Fruit fly (Drosophila melanogaster) whole organism, adult: ENCODE data around the gene CG13251.

Experiments
- CG11617 ChIP-seq: fragments of 200-800 bp; sonication (Bioruptor generic); optimal IDR thresholded peaks from 2 replicates; lab custom pipeline; 2017; ENCODE audit warnings: mild to moderate bottlenecking, missing biosample characterization, missing genetic modification reagents, missing genetic modification characterization
- CG12768 ChIP-seq: fragments of 200-800 bp; sonication (Bioruptor generic); optimal IDR thresholded peaks from 2 replicates; lab custom pipeline; 2017; ENCODE audit warnings: missing biosample characterization, missing genetic modification characterization, mild to moderate bottlenecking, moderate library complexity, missing genetic modification reagents
- CG14711 ChIP-seq: fragments of 200-800 bp; sonication (Bioruptor generic); optimal IDR thresholded peaks from 2 replicates; lab custom pipeline; 2018; ENCODE audit warnings: missing biosample characterization, mild to moderate bottlenecking, missing genetic modification characterization, moderate library complexity
- CG1620 ChIP-seq: fragments of 200-800 bp; sonication (Bioruptor generic); optimal IDR thresholded peaks from 2 replicates; lab custom pipeline; 2016; ENCODE audit warnings: missing biosample characterization, missing genetic modification characterization
- CG33017 ChIP-seq: fragments of 200-800 bp; sonication (Bioruptor generic); optimal IDR thresholded peaks from 2 replicates; lab custom pipeline; 2018; ENCODE audit warnings: missing biosample characterization, mild to moderate bottlenecking, missing genetic modification characterization, moderate library complexity
- CG5204 ChIP-seq: fragments of 200-800 bp; sonication (Bioruptor generic); optimal IDR thresholded peaks from 2 replicates; lab custom pipeline; 2016; ENCODE audit warnings: missing biosample characterization, missing genetic modification characterization
- CG7045 ChIP-seq: fragments of 200-800 bp; sonication (Bioruptor generic); optimal IDR thresholded peaks from 2 replicates; lab custom pipeline; 2017; ENCODE audit warnings: missing biosample characterization, mild to moderate bottlenecking, missing genetic modification characterization
- CG7101 ChIP-seq: fragments of 200-800 bp; sonication (Bioruptor generic); optimal IDR thresholded peaks from 2 replicates; lab custom pipeline; 2018; ENCODE audit warnings: missing biosample characterization, mild to moderate bottlenecking, missing genetic modification characterization, moderate library complexity
- Clk ChIP-seq: fragments of 200-800 bp; sonication (Bioruptor generic); optimal IDR thresholded peaks from 2 replicates; lab custom pipeline; 2017; ENCODE audit warnings: missing biosample characterization, missing genetic modification characterization
- Crg-1 ChIP-seq: fragments of 200-800 bp; sonication (Bioruptor generic); optimal IDR thresholded peaks from 2 replicates; lab custom pipeline; 2016; ENCODE audit warnings: missing biosample characterization, missing genetic modification characterization
- Hr96 ChIP-seq: fragments of 200-800 bp; sonication (Bioruptor generic); optimal IDR thresholded peaks from 2 replicates; lab custom pipeline; 2016; ENCODE audit warnings: missing biosample characterization, missing genetic modification characterization
- Mnt ChIP-seq: fragments of 200-800 bp; sonication (Bioruptor generic); optimal IDR thresholded peaks from 2 replicates; lab custom pipeline; 2016; ENCODE audit warnings: missing biosample characterization, mild to moderate bottlenecking, missing genetic modification characterization
- bab1 ChIP-seq: fragments of 200-800 bp; sonication (Bioruptor generic); optimal IDR thresholded peaks from 3 replicates; lab custom pipeline; 2019; ENCODE audit warnings: missing biosample characterization, mild to moderate bottlenecking, missing genetic modification characterization, moderate library complexity
- cic ChIP-seq: fragments of 200-800 bp; sonication (Bioruptor generic); optimal IDR thresholded peaks from 2 replicates; lab custom pipeline; 2017; ENCODE audit warnings: missing biosample characterization, mild to moderate bottlenecking, missing genetic modification characterization, moderate library complexity
- cnc ChIP-seq, 2 experiments: fragments of >200 bp; optimal IDR thresholded peaks; 2 replicates each; lab custom pipeline; 2017
- kay ChIP-seq: fragments of 200-800 bp; sonication (Bioruptor generic); peaks from one replicate; lab custom pipeline; 2016; ENCODE audit warnings: missing biosample characterization, missing genetic modification characterization, borderline replicate concordance
- ovo ChIP-seq: fragments of 200-800 bp; sonication (Bioruptor generic); optimal IDR thresholded peaks from 2 replicates; lab custom pipeline; 2016; ENCODE audit warnings: missing biosample characterization, missing genetic modification characterization
- pad ChIP-seq: fragments of 200-800 bp; sonication (Bioruptor generic); optimal IDR thresholded peaks from 3 replicates; lab custom pipeline; 2017; ENCODE audit warnings: missing biosample characterization, missing genetic modification characterization, mild to moderate bottlenecking, moderate library complexity, missing genetic modification reagents
- tj ChIP-seq: fragments of 200-800 bp; sonication (Bioruptor generic); optimal IDR thresholded peaks from 3 replicates; lab custom pipeline; 2017; ENCODE audit warnings: missing biosample characterization, mild to moderate bottlenecking, missing genetic modification characterization, moderate library complexity
- toe ChIP-seq: fragments of 200-800 bp; sonication (Bioruptor generic); optimal IDR thresholded peaks from 2 replicates; lab custom pipeline; 2016; ENCODE audit warnings: missing biosample characterization, missing genetic modification characterization

Gene CG13251

DNA sequence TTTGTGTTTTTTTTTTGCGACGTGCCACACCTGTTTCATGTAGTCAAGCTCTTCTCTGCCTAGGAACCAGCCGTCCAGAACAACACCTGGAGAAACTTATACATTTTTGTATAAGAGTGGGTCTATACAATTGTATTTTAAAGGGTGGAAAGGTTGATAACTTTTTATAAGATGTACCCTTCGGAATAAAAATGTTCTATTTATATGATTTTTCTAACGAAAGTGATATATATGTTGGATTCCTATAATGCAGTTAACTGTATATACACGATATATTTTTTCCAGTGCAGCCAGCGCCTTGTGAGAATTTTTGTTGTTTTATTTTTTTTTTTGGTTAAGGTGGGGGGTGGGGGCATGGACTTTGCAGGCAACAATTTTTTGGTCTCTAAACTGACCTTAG is 4.7 kb upstream of the CG13251 start:
- TF ChIP-seq CG12768 (GFP tag; lab: Kevin White, UChicago) = no peak
- TF ChIP-seq Hr96 (GFP tag; lab: Kevin White, UChicago) = no peak
- TF ChIP-seq kay (GFP tag; lab: Kevin White, UChicago) = no peak
- no peak for TF ChIP-seq Mnt (GFP tag; lab: Kevin White, UChicago)
- TF ChIP-seq CG7101 (tag; lab: Kevin White, UChicago) = no peak
- TF ChIP-seq CG5204 (GFP tag; lab: Kevin White, UChicago) = no peak
- TF ChIP-seq cnc (optimal IDR thresholded peaks at IDR 0.05; lab: Kevin White, UChicago) = no peak
- TF ChIP-seq CG14711 (tag; lab: Kevin White, UChicago) = no peak
- TF ChIP-seq CG1620 (GFP tag; lab: Kevin White, UChicago) = no peak
- TF ChIP-seq pad (GFP tag; lab: Kevin White, UChicago) = no peak
- no peak for TF ChIP-seq toe
- no peak for TF ChIP-seq Crg-1
- no peak for TF ChIP-seq CG7045 (GFP tag; lab: Kevin White, UChicago)
- TF ChIP-seq CG11617 = no peak
- TF ChIP-seq cic (GFP tag; lab: Kevin White, UChicago) = no peak
- TF ChIP-seq bab1 (GFP tag; lab: Kevin White, UChicago) = no peak
- no peak for TF ChIP-seq Clk (GFP tag; lab: Kevin White, UChicago)
- TF ChIP-seq tj (GFP tag; lab: Kevin White, UChicago) = no peak

DNA sequence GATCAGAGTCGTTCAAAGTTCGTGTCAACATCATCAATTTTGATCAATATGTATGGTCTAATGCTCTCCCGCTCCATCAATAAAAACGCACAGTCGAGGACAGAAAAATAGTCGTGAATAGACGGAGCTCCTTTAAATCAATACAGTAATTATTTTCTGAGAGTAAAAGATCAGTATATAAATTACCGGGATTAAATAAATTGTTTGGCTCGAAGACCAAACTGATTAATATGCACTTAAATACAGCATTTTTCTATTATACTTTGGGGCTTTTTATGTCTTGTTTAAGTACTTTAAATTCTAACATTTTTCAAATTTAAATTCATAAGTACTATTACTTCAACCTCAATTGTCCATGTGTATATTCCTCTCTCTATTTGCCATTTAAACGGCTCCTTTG is 2.5 kb upstream of the CG13251 start:
- no peak for TF ChIP-seq cic (GFP tag; lab: Kevin White, UChicago)
- no peak for TF ChIP-seq Crg-1
- no peak for TF ChIP-seq toe
- TF ChIP-seq kay (GFP tag; lab: Kevin White, UChicago) = no peak
- TF ChIP-seq CG14711 (tag; lab: Kevin White, UChicago) = no peak
- TF ChIP-seq CG7045 (GFP tag; lab: Kevin White, UChicago) = no peak
- TF ChIP-seq CG11617 = no peak
- TF ChIP-seq CG5204 (GFP tag; lab: Kevin White, UChicago) = peak; percentile 6

dm6 chr3L:20635590-20636139 is 1.3 kb upstream of the CG13251 start:
- TF ChIP-seq CG14711 (tag; lab: Kevin White, UChicago) = no peak
- no peak for TF ChIP-seq CG1620 (GFP tag; lab: Kevin White, UChicago)
- TF ChIP-seq tj (GFP tag; lab: Kevin White, UChicago) = no peak
- TF ChIP-seq kay (GFP tag; lab: Kevin White, UChicago) = no peak
- no peak for TF ChIP-seq CG5204 (GFP tag; lab: Kevin White, UChicago)
- TF ChIP-seq toe = no peak
- no peak for TF ChIP-seq pad (GFP tag; lab: Kevin White, UChicago)
- TF ChIP-seq CG7101 (tag; lab: Kevin White, UChicago) = no peak
- no peak for TF ChIP-seq bab1 (GFP tag; lab: Kevin White, UChicago)
- TF ChIP-seq Mnt (GFP tag; lab: Kevin White, UChicago) = no peak
- TF ChIP-seq ovo (GFP tag; lab: Kevin White, UChicago) = no peak
- no peak for TF ChIP-seq cic (GFP tag; lab: Kevin White, UChicago)
- TF ChIP-seq CG7045 (GFP tag; lab: Kevin White, UChicago) = no peak
- no peak for TF ChIP-seq Hr96 (GFP tag; lab: Kevin White, UChicago)
- no peak for TF ChIP-seq CG12768 (GFP tag; lab: Kevin White, UChicago)
- no peak for TF ChIP-seq Crg-1
- no peak for TF ChIP-seq CG33017 (tag; lab: Kevin White, UChicago)
- no peak for TF ChIP-seq Clk (GFP tag; lab: Kevin White, UChicago)

dm6 chr3L:20637845-20638244 is 846 bp downstream of the CG13251 start:
- no peak for TF ChIP-seq CG5204 (GFP tag; lab: Kevin White, UChicago)
- TF ChIP-seq ovo (GFP tag; lab: Kevin White, UChicago) = no peak
- no peak for TF ChIP-seq CG33017 (tag; lab: Kevin White, UChicago)
- no peak for TF ChIP-seq CG1620 (GFP tag; lab: Kevin White, UChicago)
- no peak for TF ChIP-seq CG12768 (GFP tag; lab: Kevin White, UChicago)
- no peak for TF ChIP-seq Mnt (GFP tag; lab: Kevin White, UChicago)
- TF ChIP-seq CG7101 (tag; lab: Kevin White, UChicago) = no peak
- TF ChIP-seq Clk (GFP tag; lab: Kevin White, UChicago) = no peak
- no peak for TF ChIP-seq pad (GFP tag; lab: Kevin White, UChicago)
- no peak for TF ChIP-seq cnc (optimal IDR thresholded peaks at IDR 0.05; lab: Kevin White, UChicago)
- no peak for TF ChIP-seq CG11617
- no peak for TF ChIP-seq Hr96 (GFP tag; lab: Kevin White, UChicago)
- no peak for TF ChIP-seq bab1 (GFP tag; lab: Kevin White, UChicago)
- no peak for TF ChIP-seq toe
- no peak for TF ChIP-seq CG14711 (tag; lab: Kevin White, UChicago)
- TF ChIP-seq tj (GFP tag; lab: Kevin White, UChicago) = no peak
- no peak for TF ChIP-seq kay (GFP tag; lab: Kevin White, UChicago)
- no peak for TF ChIP-seq Crg-1
- TF ChIP-seq CG7045 (GFP tag; lab: Kevin White, UChicago) = no peak
- TF ChIP-seq cic (GFP tag; lab: Kevin White, UChicago) = no peak

DNA sequence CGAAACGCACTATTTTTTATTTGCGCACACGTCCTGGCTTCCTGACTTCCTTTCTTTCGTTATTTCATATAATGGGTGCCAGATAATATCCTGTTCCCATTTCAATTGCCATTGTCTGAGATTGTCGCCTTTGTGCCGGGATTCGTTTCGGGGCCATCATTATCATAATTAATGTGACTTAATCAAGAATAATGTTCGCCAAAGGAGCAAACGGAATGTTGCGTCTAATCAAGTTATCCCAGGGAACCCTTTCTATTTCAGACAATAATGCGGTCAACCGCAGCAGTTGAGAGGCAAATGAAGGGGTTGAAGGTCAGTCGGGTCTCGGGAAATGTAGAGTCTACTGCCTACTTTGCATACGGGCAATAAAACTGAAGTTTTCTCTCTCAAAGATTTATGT is 6.8 kb downstream of the CG13251 start:
- TF ChIP-seq pad (GFP tag; lab: Kevin White, UChicago) (no peak), CG7045 (GFP tag; lab: Kevin White, UChicago) (no peak), CG1620 (GFP tag; lab: Kevin White, UChicago) (no peak), cic (GFP tag; lab: Kevin White, UChicago) (no peak), bab1 (GFP tag; lab: Kevin White, UChicago) (no peak), Hr96 (GFP tag; lab: Kevin White, UChicago) (no peak), kay (GFP tag; lab: Kevin White, UChicago) (no peak), CG12768 (GFP tag; lab: Kevin White, UChicago) (no peak), toe (no peak), CG33017 (tag; lab: Kevin White, UChicago) (no peak)
